Fruit fly (Drosophila melanogaster) whole organism, embryonic: Measurements from ENCODE around the gene Rh4.
A peak's percentile ranks its signal among the peaks of the same experiment; 100 is the strongest.

Experiments
- CG10543 ChIP-seq: fragments of 200-800 bp; sonication (Bioruptor generic); optimal IDR thresholded peaks from 3 replicates; lab custom pipeline; 2017; ENCODE audit warnings: missing biosample characterization, mild to moderate bottlenecking, missing genetic modification characterization, moderate library complexity
- CG11723 ChIP-seq: fragments of 200-800 bp; sonication (Bioruptor generic); optimal IDR thresholded peaks from 2 replicates; lab custom pipeline; 2017; ENCODE audit warnings: missing biosample characterization, mild to moderate bottlenecking, missing genetic modification characterization
- CG12155 ChIP-seq: fragments of 200-800 bp; sonication (Bioruptor generic); optimal IDR thresholded peaks from 3 replicates; lab custom pipeline; 2016; ENCODE audit warnings: missing biosample characterization, missing genetic modification characterization
- CG13624 ChIP-seq: fragments of 200-800 bp; sonication (Bioruptor generic); optimal IDR thresholded peaks from 2 replicates; lab custom pipeline; 2016; ENCODE audit warnings: missing biosample characterization, missing genetic modification characterization
- CG14050 ChIP-seq: fragments of 200-800 bp; sonication (Bioruptor generic); IDR thresholded peaks from 3 replicates; pipeline ENCODE4 v1.3.6; 2022; ENCODE audit warnings: missing biosample characterization, missing genetic modification characterization
- CG14710 ChIP-seq: fragments of 200-800 bp; sonication (Bioruptor generic); optimal IDR thresholded peaks from 3 replicates; lab custom pipeline; 2019; ENCODE audit warnings: missing biosample characterization, mild to moderate bottlenecking, missing genetic modification characterization, moderate library complexity
- CG1603 ChIP-seq: fragments of 200-800 bp; sonication (Bioruptor generic); optimal IDR thresholded peaks from 2 replicates; lab custom pipeline; 2019; ENCODE audit warnings: missing biosample characterization, mild to moderate bottlenecking, missing genetic modification characterization, moderate library complexity
- CG1647 ChIP-seq: fragments of 200-800 bp; sonication (Bioruptor generic); optimal IDR thresholded peaks from 3 replicates; lab custom pipeline; 2016; ENCODE audit warnings: missing biosample characterization, missing genetic modification characterization
- CG17912 ChIP-seq: fragments of 200-800 bp; sonication (Bioruptor generic); optimal IDR thresholded peaks from 2 replicates; lab custom pipeline; 2018; ENCODE audit warnings: missing biosample characterization, mild to moderate bottlenecking, missing genetic modification characterization
- CG2116 ChIP-seq: fragments of 200-800 bp; sonication (Bioruptor generic); optimal IDR thresholded peaks from 3 replicates; lab custom pipeline; 2018; ENCODE audit warnings: missing biosample characterization, mild to moderate bottlenecking, missing genetic modification characterization
- CG2202 ChIP-seq: fragments of 200-800 bp; sonication (Bioruptor generic); optimal IDR thresholded peaks from 2 replicates; lab custom pipeline; 2018; ENCODE audit warnings: missing biosample characterization, mild to moderate bottlenecking, missing genetic modification characterization
- CG2889 ChIP-seq: fragments of 200-800 bp; sonication (Bioruptor generic); IDR thresholded peaks from 3 replicates; pipeline ENCODE4 v1.3.6; 2022; ENCODE audit warnings: missing biosample characterization, missing genetic modification characterization
- CG34422 ChIP-seq: fragments of 200-800 bp; sonication (Bioruptor generic); IDR thresholded peaks from 3 replicates; pipeline ENCODE4 v1.3.6; 2022; ENCODE audit warnings: missing biosample characterization, missing genetic modification characterization
- CG3847 ChIP-seq: fragments of 200-800 bp; sonication (Bioruptor generic); IDR thresholded peaks from 2 replicates; pipeline ENCODE4 v1.3.6; 2022; ENCODE audit warnings: missing biosample characterization, missing genetic modification characterization
- CG42726 ChIP-seq: fragments of 200-800 bp; sonication (Bioruptor generic); IDR thresholded peaks from 2 replicates; pipeline ENCODE4 v1.3.6; 2022; ENCODE audit warnings: missing biosample characterization, missing genetic modification characterization; ENCODE audit not compliant: partially characterized antibody
- CG4424 ChIP-seq: fragments of 200-800 bp; sonication (Bioruptor generic); optimal IDR thresholded peaks from 3 replicates; lab custom pipeline; 2016; ENCODE audit warnings: missing biosample characterization, missing genetic modification characterization
- CG6854 ChIP-seq: fragments of 200-800 bp; sonication (Bioruptor generic); optimal IDR thresholded peaks from 3 replicates; lab custom pipeline; 2017; ENCODE audit warnings: missing biosample characterization, mild to moderate bottlenecking, missing genetic modification characterization
- Camta ChIP-seq: fragments of 200-800 bp; sonication (Bioruptor generic); optimal IDR thresholded peaks from 2 replicates; lab custom pipeline; 2016; ENCODE audit warnings: missing biosample characterization, missing genetic modification characterization
- Chrac-16 ChIP-seq: fragments of 200-800 bp; sonication (Bioruptor generic); optimal IDR thresholded peaks from 3 replicates; lab custom pipeline; 2016; ENCODE audit warnings: missing biosample characterization, missing genetic modification characterization
- Dbx ChIP-seq: fragments of 200-800 bp; sonication (Bioruptor generic); IDR thresholded peaks from 3 replicates; pipeline ENCODE4 v1.3.6; 2022; ENCODE audit warnings: missing biosample characterization, missing genetic modification characterization
- Ets97D ChIP-seq: fragments of 200-800 bp; sonication (Bioruptor generic); optimal IDR thresholded peaks from 3 replicates; lab custom pipeline; 2016; ENCODE audit warnings: missing biosample characterization, missing genetic modification characterization
- Fer3 ChIP-seq: fragments of 200-800 bp; sonication (Bioruptor generic); optimal IDR thresholded peaks from 2 replicates; lab custom pipeline; 2018; ENCODE audit warnings: missing biosample characterization, mild to moderate bottlenecking, missing genetic modification characterization, moderate library complexity
- Jarid2 ChIP-seq: fragments of 200-800 bp; sonication (Bioruptor generic); optimal IDR thresholded peaks from 3 replicates; lab custom pipeline; 2017; ENCODE audit warnings: mild to moderate bottlenecking, missing biosample characterization, missing genetic modification reagents, missing genetic modification characterization
- Lim3 ChIP-seq: fragments of 200-800 bp; sonication (Bioruptor generic); IDR thresholded peaks from 2 replicates; pipeline ENCODE4 v1.3.6; 2022; ENCODE audit warnings: missing biosample characterization, missing genetic modification characterization
- MTF-1 ChIP-seq: fragments of 200-800 bp; sonication (Bioruptor generic); optimal IDR thresholded peaks from 2 replicates; lab custom pipeline; 2018; ENCODE audit warnings: missing biosample characterization, mild to moderate bottlenecking, missing genetic modification characterization, borderline replicate concordance
- Meics ChIP-seq: fragments of 200-800 bp; sonication (Bioruptor generic); optimal IDR thresholded peaks from 2 replicates; lab custom pipeline; 2017; ENCODE audit warnings: missing biosample characterization, mild to moderate bottlenecking, missing genetic modification characterization
- Myb ChIP-seq: fragments of 200-800 bp; sonication (Bioruptor generic); optimal IDR thresholded peaks from 2 replicates; lab custom pipeline; 2016; ENCODE audit warnings: missing biosample characterization, missing genetic modification characterization
- Poxn ChIP-seq: fragments of 200-800 bp; sonication (Bioruptor generic); IDR thresholded peaks from 2 replicates; pipeline ENCODE4 v1.3.6; 2022; ENCODE audit warnings: missing biosample characterization, missing genetic modification characterization
- Sin3A ChIP-seq: fragments of >200 bp; optimal IDR thresholded peaks from 2 replicates; lab custom pipeline; 2018
- YL-1 ChIP-seq: fragments of 200-800 bp; sonication (Bioruptor generic); optimal IDR thresholded peaks from 3 replicates; lab custom pipeline; 2017; ENCODE audit warnings: missing biosample characterization, mild to moderate bottlenecking, missing genetic modification characterization
- bcd ChIP-seq: fragments of 200-800 bp; sonication (Bioruptor generic); optimal IDR thresholded peaks from 2 replicates; lab custom pipeline; 2017; ENCODE audit warnings: missing biosample characterization, mild to moderate bottlenecking, missing genetic modification characterization
- btn ChIP-seq: fragments of 200-800 bp; sonication (Bioruptor generic); optimal IDR thresholded peaks from 2 replicates; lab custom pipeline; 2016; ENCODE audit warnings: missing biosample characterization, missing genetic modification characterization
- dmrt99B ChIP-seq: fragments of 200-800 bp; sonication (Bioruptor generic); optimal IDR thresholded peaks from 2 replicates; lab custom pipeline; 2018; ENCODE audit warnings: missing biosample characterization, mild to moderate bottlenecking, missing genetic modification characterization, moderate library complexity
- dpn ChIP-seq, 2 experiments: fragments of 200-800 bp; sonication (Bioruptor generic); optimal IDR thresholded peaks; 3 replicates each; lab custom pipeline; 2016; ENCODE audit warnings: missing biosample characterization in 2 of 2, missing genetic modification characterization in 2 of 2
- ewg ChIP-seq: fragments of 200-800 bp; sonication (Bioruptor generic); optimal IDR thresholded peaks from 3 replicates; lab custom pipeline; 2017; ENCODE audit warnings: mild to moderate bottlenecking, missing biosample characterization, missing genetic modification reagents, missing genetic modification characterization
- gcm2 ChIP-seq: fragments of 200-800 bp; sonication (Bioruptor generic); optimal IDR thresholded peaks from 2 replicates; lab custom pipeline; 2016; ENCODE audit warnings: missing biosample characterization, missing genetic modification characterization
- grau ChIP-seq: fragments of 200-800 bp; optimal IDR thresholded peaks from 3 replicates; lab custom pipeline; 2019; ENCODE audit warnings: missing biosample characterization, mild to moderate bottlenecking, missing genetic modification characterization, moderate library complexity
- hb ChIP-seq: fragments of 200-800 bp; sonication (Bioruptor generic); IDR thresholded peaks from 3 replicates; pipeline ENCODE4 v1.3.6; 2022; ENCODE audit warnings: missing biosample characterization, missing genetic modification characterization; ENCODE audit not compliant: partially characterized antibody
- kay ChIP-seq: fragments of 200-800 bp; sonication (Bioruptor generic); optimal IDR thresholded peaks from 2 replicates; lab custom pipeline; 2016; ENCODE audit warnings: missing biosample characterization, missing genetic modification characterization
- org-1 ChIP-seq: fragments of 200-800 bp; sonication (Bioruptor generic); optimal IDR thresholded peaks from 2 replicates; lab custom pipeline; 2017; ENCODE audit warnings: missing biosample characterization, missing genetic modification characterization
- phol ChIP-seq: fragments of 200-800 bp; sonication (Bioruptor generic); optimal IDR thresholded peaks from 3 replicates; lab custom pipeline; 2018; ENCODE audit warnings: missing biosample characterization, mild to moderate bottlenecking, missing genetic modification characterization, moderate library complexity
- pzg ChIP-seq: fragments of 200-800 bp; sonication (Bioruptor generic); optimal IDR thresholded peaks from 3 replicates; lab custom pipeline; 2018; ENCODE audit warnings: missing biosample characterization, mild to moderate bottlenecking, missing genetic modification characterization, moderate library complexity
- repo ChIP-seq: fragments of 200-800 bp; sonication (Bioruptor generic); optimal IDR thresholded peaks from 2 replicates; lab custom pipeline; 2016; ENCODE audit warnings: missing biosample characterization, missing genetic modification characterization
- scrt ChIP-seq: fragments of 200-800 bp; sonication (Bioruptor generic); optimal IDR thresholded peaks from 2 replicates; lab custom pipeline; 2018; ENCODE audit warnings: missing biosample characterization, mild to moderate bottlenecking, missing genetic modification characterization, moderate library complexity
- sens ChIP-seq: fragments of 200-800 bp; sonication (Bioruptor generic); peaks from one replicate; lab custom pipeline; 2016; ENCODE audit warnings: missing biosample characterization, missing genetic modification characterization
- sim ChIP-seq: fragments of 200-800 bp; sonication (Bioruptor generic); IDR thresholded peaks from 2 replicates; pipeline ENCODE4 v1.3.6; 2022; ENCODE audit warnings: missing biosample characterization, missing genetic modification characterization
- sob ChIP-seq: fragments of 200-800 bp; sonication (Bioruptor generic); IDR thresholded peaks from 2 replicates; pipeline ENCODE4 v1.3.6; 2022; ENCODE audit warnings: missing biosample characterization, missing genetic modification characterization
- tx ChIP-seq: fragments of 200-800 bp; sonication (Bioruptor generic); optimal IDR thresholded peaks from 2 replicates; lab custom pipeline; 2016; ENCODE audit warnings: missing biosample characterization, missing genetic modification characterization
- unpg ChIP-seq: fragments of 200-800 bp; sonication (Bioruptor generic); optimal IDR thresholded peaks from 3 replicates; lab custom pipeline; 2018; ENCODE audit warnings: missing biosample characterization, mild to moderate bottlenecking, missing genetic modification characterization, moderate library complexity
- zen2 ChIP-seq: fragments of 200-800 bp; sonication (Bioruptor generic); IDR thresholded peaks from 3 replicates; pipeline ENCODE4 v1.3.6; 2022; ENCODE audit warnings: missing biosample characterization, missing genetic modification characterization; ENCODE audit not compliant: partially characterized antibody

Gene Rh4

DNA sequence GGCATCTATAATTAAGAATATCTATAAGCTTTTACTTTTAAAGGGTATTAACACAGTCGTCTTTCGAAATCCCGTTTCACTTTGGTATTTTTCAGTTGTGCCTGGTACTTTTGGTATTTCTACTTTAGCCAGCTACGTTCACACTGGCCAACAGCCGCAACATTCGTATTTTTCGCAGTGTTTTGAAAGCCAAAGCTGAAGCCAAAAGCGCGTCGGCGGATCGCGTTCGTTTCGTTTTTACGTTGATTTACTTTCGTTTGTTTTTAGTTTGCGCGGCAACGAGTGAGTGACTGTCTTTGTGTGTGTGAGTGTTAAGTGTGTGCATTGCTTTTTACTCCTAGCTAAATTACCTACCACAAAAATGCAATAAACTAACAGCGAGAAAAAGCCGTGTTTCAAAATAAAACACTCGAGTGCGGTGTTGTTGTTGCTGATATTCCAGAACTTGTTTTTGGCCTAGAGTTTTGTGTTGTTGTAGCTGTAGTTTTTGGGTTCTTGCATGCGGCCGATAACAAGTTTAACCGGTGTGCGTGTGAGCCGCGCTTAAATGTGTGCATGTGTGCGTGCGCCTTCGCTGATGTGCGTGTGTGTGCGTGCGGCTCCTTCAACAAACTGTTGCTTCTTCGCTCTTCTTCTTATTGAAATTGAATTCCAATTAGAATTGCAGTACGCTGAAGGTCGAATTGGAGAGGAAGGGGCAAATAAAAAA, 3.0 kb upstream of the Rh4 start, which contains the start of gene Lmpt (continued):
- TF ChIP-seq grau (tag; lab: Kevin White, UChicago) (peak; percentile 14), CG14050 (GFP tag; lab: Robert Waterston, UW) (no peak), Poxn (no peak), CG12155 (no peak), pzg (GFP tag; lab: Kevin White, UChicago) (peak; percentile 73), CG4424 (peak; percentile 2), sens (GFP tag; lab: Kevin White, UChicago) (peak; percentile 73), Myb (GFP tag; lab: Kevin White, UChicago) (peak; percentile 92), btn (GFP tag; lab: Kevin White, UChicago) (no peak), Chrac-16 (GFP tag; lab: Kevin White, UChicago) (no peak), CG17912 (GFP tag; lab: Kevin White, UChicago) (no peak), CG34422 (GFP tag; lab: Robert Waterston, UW) (peak; percentile 61; the same call in 1 of the 3 replicates), scrt (peak; percentile 43), CG11723 (GFP tag; lab: Kevin White, UChicago) (no peak), CG6854 (no peak), Jarid2 (GFP tag; lab: Kevin White, UChicago) (peak; percentile 75), Camta (GFP tag; lab: Kevin White, UChicago) (no peak), ewg (no peak), CG3847 (GFP tag; lab: Robert Waterston, UW) (peak; percentile 6; the same call in 1 of the 2 replicates), CG13624 (GFP tag; lab: Kevin White, UChicago) (no peak), dpn (GFP tag; optimal IDR thresholded peaks at IDR 0.05; lab: Kevin White, UChicago) (no peak), org-1 (GFP tag; lab: Kevin White, UChicago) (no peak), zen2 (GFP tag; lab: Robert Waterston, UW) (no peak), kay (GFP tag; lab: Kevin White, UChicago) (no peak), CG1647 (GFP tag; lab: Kevin White, UChicago) (no peak), Fer3 (tag; lab: Kevin White, UChicago) (no peak), phol (tag; lab: Kevin White, UChicago) (peak; percentile 1), CG14710 (peak; percentile 39), sim (no peak), hb (GFP tag; lab: Robert Waterston, UW) (no peak)

DNA sequence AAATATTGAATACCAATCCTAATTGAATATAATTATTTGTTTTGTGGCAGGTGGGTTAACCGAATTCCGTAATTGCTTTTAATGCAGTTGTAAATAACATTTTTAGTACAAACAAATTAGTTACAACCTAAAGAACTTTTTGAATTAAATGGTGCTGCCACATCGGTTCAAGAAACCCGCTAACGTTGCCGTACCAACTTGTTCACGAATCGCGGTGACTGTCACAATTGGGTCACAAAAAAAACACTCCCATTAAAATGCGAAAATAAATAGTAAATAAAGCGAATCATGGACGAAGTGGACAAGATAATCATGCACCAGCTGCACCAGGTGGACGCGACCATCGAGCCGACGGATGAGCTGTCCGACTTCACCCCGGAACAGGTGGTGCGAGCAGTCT, 641 bp upstream of the Rh4 start, which contains the start of gene CG9951:
Gene CG9951, plus strand, starts transcription at position 207 of the 400 bp plus-strand sequence.
- TF ChIP-seq unpg (GFP tag; lab: Kevin White, UChicago): no peak
- TF ChIP-seq repo (GFP tag; lab: Kevin White, UChicago): no peak
- TF ChIP-seq CG2116: peak; percentile 43
- no peak for TF ChIP-seq bcd (GFP tag; lab: Kevin White, UChicago)
- TF ChIP-seq CG1603 (tag; lab: Kevin White, UChicago): peak; percentile 47
- peak; percentile 10 for TF ChIP-seq Sin3A
- 0 out of 2 replicates have a peak, but pooled peaks have one; percentile 27 for TF ChIP-seq sob (GFP tag; lab: Robert Waterston, UW)
- TF ChIP-seq dmrt99B: no peak
- no peak for TF ChIP-seq CG2889
- no peak for TF ChIP-seq CG2202 (tag; lab: Kevin White, UChicago)
- no peak for TF ChIP-seq Meics
- TF ChIP-seq CG10543 (GFP tag; lab: Kevin White, UChicago): no peak
- TF ChIP-seq Ets97D (GFP tag; lab: Kevin White, UChicago): peak; percentile 37
- TF ChIP-seq pzg (GFP tag; lab: Kevin White, UChicago): peak; percentile 76
- peak; percentile 19 for TF ChIP-seq phol (tag; lab: Kevin White, UChicago)
- no peak for TF ChIP-seq MTF-1 (GFP tag; lab: Kevin White, UChicago)
- TF ChIP-seq tx (GFP tag; lab: Kevin White, UChicago): no peak
- TF ChIP-seq CG14710: peak; percentile 37
- peak; percentile 12 for TF ChIP-seq YL-1 (GFP tag; lab: Kevin White, UChicago)
- TF ChIP-seq Lim3: no peak
- TF ChIP-seq CG42726: no peak
- TF ChIP-seq grau (tag; lab: Kevin White, UChicago): no peak
- TF ChIP-seq gcm2 (GFP tag; lab: Kevin White, UChicago): no peak
- TF ChIP-seq Dbx (GFP tag; lab: Robert Waterston, UW): no peak
